Fruit fly (Drosophila melanogaster): ENCODE measurements around the gene t-cup.
A peak's percentile ranks its signal among the peaks of the same experiment; 100 is the strongest.

The t-cup gene

DNA sequence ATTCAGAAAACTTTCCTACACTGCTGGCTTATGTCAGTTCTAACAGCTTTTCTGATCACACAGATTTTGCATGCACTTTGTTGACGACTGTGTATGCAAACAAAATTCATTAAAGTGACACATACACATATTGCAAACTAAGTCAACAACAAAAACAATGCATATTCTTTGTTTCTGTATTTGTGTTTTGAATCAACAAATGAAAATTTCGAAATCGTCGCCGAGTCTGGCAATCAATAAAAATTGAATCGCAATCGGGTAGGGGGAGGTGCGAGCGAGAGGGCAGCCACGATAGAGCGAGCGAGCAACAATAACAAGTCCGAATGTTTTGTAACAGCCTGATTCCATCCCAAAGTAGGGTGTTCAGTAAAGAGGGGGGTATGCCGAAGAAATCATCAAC lies 34.1 kb downstream of the t-cup start (continued):
- TF ChIP-seq Scr (GFP tag; IDR thresholded peaks at IDR 0.05; ENCODE audit: partially characterized antibody) (no peak), CG10321 (GFP tag; IDR thresholded peaks at IDR 0.05) (no peak), CG4328 (GFP tag; optimal IDR thresholded peaks at IDR 0.05) (peak; percentile 40), sd (tag; optimal IDR thresholded peaks at IDR 0.05) (peak; percentile 7), trh (GFP tag; optimal IDR thresholded peaks at IDR 0.05) (no peak), CG11723 (GFP tag; optimal IDR thresholded peaks at IDR 0.05) (no peak), tap (tag; optimal IDR thresholded peaks at IDR 0.05) (peak; percentile 22), CG12769 (tag; optimal IDR thresholded peaks at IDR 0.05) (peak; percentile 28), CG8359 (GFP tag; optimal IDR thresholded peaks at IDR 0.05; ENCODE audit: borderline replicate concordance) (peak; percentile 39), CG2120 (GFP tag; optimal IDR thresholded peaks at IDR 0.05) (no peak), CG12236 (GFP tag; optimal IDR thresholded peaks at IDR 0.05) (no peak), az2 (GFP tag; optimal IDR thresholded peaks at IDR 0.05) (peak; percentile 18), CG31441 (GFP tag; IDR thresholded peaks at IDR 0.05) (no peak), dm (GFP tag; optimal IDR thresholded peaks at IDR 0.05) (no peak), CG13287 (GFP tag; IDR thresholded peaks at IDR 0.05; ENCODE audit: partially characterized antibody) (no peak), slou (GFP tag; optimal IDR thresholded peaks at IDR 0.05) (no peak), CG7556 (GFP tag; optimal IDR thresholded peaks at IDR 0.05) (peak; percentile 14), NFAT (GFP tag; IDR thresholded peaks at IDR 0.05) (no peak), CG4707 (GFP tag; optimal IDR thresholded peaks at IDR 0.05) (peak; percentile 25), CG9727 (GFP tag; optimal IDR thresholded peaks at IDR 0.05) (no peak), abd-A (tag; optimal IDR thresholded peaks at IDR 0.05) (no peak), nau (GFP tag; optimal IDR thresholded peaks at IDR 0.05) (peak; percentile 50), CG10565 (GFP tag; optimal IDR thresholded peaks at IDR 0.05) (no peak), br (optimal IDR thresholded peaks at IDR 0.05) (no peak), CG15011 (GFP tag; optimal IDR thresholded peaks at IDR 0.05) (no peak), sima (GFP tag; optimal IDR thresholded peaks at IDR 0.05) (no peak), CG14965 (GFP tag; optimal IDR thresholded peaks at IDR 0.05; ENCODE audit: borderline replicate concordance) (no peak), fd64A (GFP tag; optimal IDR thresholded peaks at IDR 0.05) (peak; percentile 63), z (GFP tag; IDR thresholded peaks at IDR 0.05) (no peak), H2.0 (GFP tag; IDR thresholded peaks at IDR 0.05) (no peak), Aef1 (GFP tag; IDR thresholded peaks at IDR 0.05) (no peak), hb (GFP tag; IDR thresholded peaks at IDR 0.05; ENCODE audit: partially characterized antibody) (no peak), ERR (GFP tag; optimal IDR thresholded peaks at IDR 0.05) (no peak), ci (GFP tag; IDR thresholded peaks at IDR 0.05) (peak; percentile 32; the same call in 1 of the 3 replicates), Chrac-16 (GFP tag; optimal IDR thresholded peaks at IDR 0.05) (no peak), Ravus (GFP tag; IDR thresholded peaks at IDR 0.05) (no peak), gfzf (GFP tag; optimal IDR thresholded peaks at IDR 0.05) (no peak), Gug (GFP tag; IDR thresholded peaks at IDR 0.05) (no peak), CG9876 (GFP tag; optimal IDR thresholded peaks at IDR 0.05) (no peak), ttk (GFP tag; IDR thresholded peaks at IDR 0.05) (no peak), sug (tag; optimal IDR thresholded peaks at IDR 0.05) (peak; percentile 65), exex (tag; optimal IDR thresholded peaks at IDR 0.05) (peak; percentile 54), CG1529 (GFP tag; optimal IDR thresholded peaks at IDR 0.05) (no peak), CG15514 (GFP tag; optimal IDR thresholded peaks at IDR 0.05) (peak; percentile 44), mirr (GFP tag; optimal IDR thresholded peaks at IDR 0.05) (peak; percentile 53), Pdp1 (GFP tag; optimal IDR thresholded peaks at IDR 0.05) (peak in 1 of 2 experiments; percentile 83), CG43689 (GFP tag; IDR thresholded peaks at IDR 0.05) (no peak), Med (GFP tag) (peak; percentile 79), eyg (GFP tag; optimal IDR thresholded peaks at IDR 0.05) (no peak), salm (tag; optimal IDR thresholded peaks at IDR 0.05) (no peak), Hsf (GFP tag; optimal IDR thresholded peaks at IDR 0.05) (no peak), CG6254 (GFP tag; optimal IDR thresholded peaks at IDR 0.05) (no peak)
